Fruit fly (Drosophila melanogaster): ENCODE data around the gene AP-2sigma.

AP-2sigma gene

DNA sequence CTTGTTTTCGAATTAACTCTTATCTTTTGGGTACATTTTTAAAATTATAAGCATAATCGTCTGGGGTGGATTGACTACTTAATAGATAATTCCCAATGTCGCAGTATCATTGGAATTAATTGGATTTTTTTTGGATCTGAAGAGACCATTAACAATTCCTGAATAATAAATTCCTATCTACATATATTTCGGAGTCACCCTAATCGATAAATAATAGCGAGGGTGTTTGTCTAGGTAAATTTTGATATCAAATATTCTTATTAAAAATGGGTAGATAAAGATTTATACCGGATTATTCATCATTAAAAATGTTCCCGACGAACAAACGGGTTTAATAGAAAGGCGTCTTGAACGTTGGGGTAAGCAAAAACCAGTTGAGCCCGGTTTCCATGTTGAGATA lies 5.0 kb upstream of the AP-2sigma start:
- TF ChIP-seq Camta (GFP tag; optimal IDR thresholded peaks at IDR 0.05), result no peak

- TF ChIP-seq hbn (GFP tag; IDR thresholded peaks at IDR 0.05; ENCODE audit: partially characterized antibody), result peak; percentile 75
- TF ChIP-seq Dbx (GFP tag; IDR thresholded peaks at IDR 0.05), result peak; percentile 60; the same call in 2 of the 3 replicates
- TF ChIP-seq E2f1 (GFP tag; IDR thresholded peaks at IDR 0.05), result no peak
- TF ChIP-seq CG2712 (tag; optimal IDR thresholded peaks at IDR 0.05), result peak; percentile 47
- TF ChIP-seq CG34224 (GFP tag; IDR thresholded peaks at IDR 0.05; ENCODE audit: partially characterized antibody), result peak; percentile 83
- TF ChIP-seq CG6813 (GFP tag; optimal IDR thresholded peaks at IDR 0.05), result no peak
- peak; percentile 76; the same call in 2 of the 3 replicates for TF ChIP-seq mld (GFP tag; IDR thresholded peaks at IDR 0.05; ENCODE audit: partially characterized antibody)
- TF ChIP-seq CG14050 (GFP tag; IDR thresholded peaks at IDR 0.05), result 0 out of 3 replicates have a peak, but pooled peaks have one; percentile 10
- peak; percentile 64 for TF ChIP-seq CG2120 (GFP tag; optimal IDR thresholded peaks at IDR 0.05)
- no peak for TF ChIP-seq Gsc (GFP tag; IDR thresholded peaks at IDR 0.05)
- TF ChIP-seq Ssrp (tag; optimal IDR thresholded peaks at IDR 0.05), result no peak
- peak; percentile 49 for TF ChIP-seq CG30403 (GFP tag; optimal IDR thresholded peaks at IDR 0.05)
- peak; percentile 87 for TF ChIP-seq Sry-δ (GFP tag; optimal IDR thresholded peaks at IDR 0.05)
- TF ChIP-seq ERR (GFP tag; optimal IDR thresholded peaks at IDR 0.05), result no peak
- no peak for TF ChIP-seq CG10321 (GFP tag; IDR thresholded peaks at IDR 0.05)
- TF ChIP-seq sug (tag; optimal IDR thresholded peaks at IDR 0.05), result peak; percentile 51
- TF ChIP-seq toy (GFP tag; IDR thresholded peaks at IDR 0.05), result no peak
- peak; percentile 29 for TF ChIP-seq gem (tag; optimal IDR thresholded peaks at IDR 0.05)
- peak; percentile 68 for TF ChIP-seq YL-1 (GFP tag; optimal IDR thresholded peaks at IDR 0.05)
- TF ChIP-seq CG17385 (GFP tag; optimal IDR thresholded peaks at IDR 0.05), result peak; percentile 28
- TF ChIP-seq lilli (GFP tag; optimal IDR thresholded peaks at IDR 0.05), result peak; percentile 56
- no peak for TF ChIP-seq Oaz (GFP tag; IDR thresholded peaks at IDR 0.05)
- TF ChIP-seq hth (optimal IDR thresholded peaks at IDR 0.05), result no peak
- peak; percentile 30; the same call in 1 of the 2 replicates for TF ChIP-seq Adf1 (GFP tag; IDR thresholded peaks at IDR 0.05)
- TF ChIP-seq CG6791 (GFP tag; IDR thresholded peaks at IDR 0.05; ENCODE audit: partially characterized antibody), result peak; percentile 82
- no peak for TF ChIP-seq CG7745 (tag; optimal IDR thresholded peaks at IDR 0.05)
- TF ChIP-seq CG16813 (GFP tag; IDR thresholded peaks at IDR 0.05; ENCODE audit: partially characterized antibody), result peak; percentile 84
- peak; percentile 49 for TF ChIP-seq NfI (GFP tag; optimal IDR thresholded peaks at IDR 0.05)
- no peak for TF ChIP-seq Tbp (GFP tag; optimal IDR thresholded peaks at IDR 0.05)
- peak; percentile 51; the same call in 1 of the 2 replicates for TF ChIP-seq CG32532 (GFP tag; IDR thresholded peaks at IDR 0.05)
- TF ChIP-seq Spps (tag; optimal IDR thresholded peaks at IDR 0.05), result no peak
- peak; percentile 36 for TF ChIP-seq CG10543 (GFP tag; optimal IDR thresholded peaks at IDR 0.05)
- TF ChIP-seq vnd (GFP tag; IDR thresholded peaks at IDR 0.05; ENCODE audit: partially characterized antibody), result peak; percentile 77
- no peak for TF ChIP-seq CG3163 (GFP tag; optimal IDR thresholded peaks at IDR 0.05)
- TF ChIP-seq Atf3 (GFP tag; optimal IDR thresholded peaks at IDR 0.05), result peak; percentile 14
- peak; percentile 49 for TF ChIP-seq Ets97D (GFP tag; optimal IDR thresholded peaks at IDR 0.05)
- TF ChIP-seq Myb (GFP tag; optimal IDR thresholded peaks at IDR 0.05), result peak; percentile 75
- peak; percentile 10 for TF ChIP-seq her (GFP tag; optimal IDR thresholded peaks at IDR 0.05)
- TF ChIP-seq Dp (GFP tag; optimal IDR thresholded peaks at IDR 0.05), result peak; percentile 97
- TF ChIP-seq Bgb (GFP tag; IDR thresholded peaks at IDR 0.05; ENCODE audit: partially characterized antibody), result peak; percentile 92
- peak; percentile 46; the same call in 1 of the 3 replicates for TF ChIP-seq CG17361 (GFP tag; IDR thresholded peaks at IDR 0.05)
- TF ChIP-seq Fer3 (tag; optimal IDR thresholded peaks at IDR 0.05), result peak; percentile 32
- 0 out of 2 replicates have a peak, but pooled peaks have one; percentile 28 for TF ChIP-seq onecut (GFP tag; IDR thresholded peaks at IDR 0.05)
- TF ChIP-seq CG18476 (GFP tag; optimal IDR thresholded peaks at IDR 0.05), result peak; percentile 24
- peak; percentile 70 for TF ChIP-seq slbo (GFP tag; IDR thresholded peaks at IDR 0.05)
- TF ChIP-seq eyg (GFP tag; optimal IDR thresholded peaks at IDR 0.05), result no peak
- TF ChIP-seq CG2116 (GFP tag; optimal IDR thresholded peaks at IDR 0.05), result peak; percentile 80
Measured at dm6 chr3R:21273427-21274038, 3.7 kb upstream of the AP-2sigma start, which contains the start of gene CG3308. Gene CG3308 (minus strand): TSS chr3R:21273817.
